Worm (Caenorhabditis elegans) whole organism, mixed stage, embryonic: ENCODE measurements around the gene rab-18.

ENCODE experiments used
- cnd-1 ChIP-seq: fragments of 200-800 bp; sonication (Bioruptor generic); optimal IDR thresholded peaks from 2 replicates; lab custom pipeline; 2018; ENCODE audit warnings: mild to moderate bottlenecking, missing genetic modification characterization, missing compliant biosample characterization
- nhr-237 ChIP-seq: fragments of 150-350 bp; optimal IDR thresholded peaks from 2 replicates; lab custom pipeline; 2014; ENCODE audit warnings: missing biosample characterization, missing genetic modification characterization
- sem-2 ChIP-seq: fragments of 200-800 bp; sonication (Bioruptor generic); optimal IDR thresholded peaks from 2 replicates; lab custom pipeline; 2018; ENCODE audit warnings: mild to moderate bottlenecking, missing genetic modification characterization, missing compliant biosample characterization
- unc-120 ChIP-seq: sonication (generic microtip); optimal IDR thresholded peaks from 2 replicates; lab custom pipeline; 2017; ENCODE audit warnings: missing genetic modification characterization, missing compliant biosample characterization; ENCODE audit not compliant: poor library complexity, severe bottlenecking
- zip-8 ChIP-seq: fragments of 150-350 bp; optimal IDR thresholded peaks from 2 replicates; lab custom pipeline; 2014; ENCODE audit warnings: missing biosample characterization, missing genetic modification characterization

ce11 chrIII:1080536-1080935 lies at the start of gene rab-18, which contains the start of gene kbp-4:
- TF ChIP-seq nhr-237 = peak; percentile 94
- peak; percentile 58 for TF ChIP-seq unc-120
- no peak for TF ChIP-seq zip-8 (tag; lab: Kevin White, UChicago)
- peak; percentile 33 for TF ChIP-seq cnd-1
- no peak for TF ChIP-seq sem-2 (GFP tag; lab: Kevin White, UChicago)
